Fruit fly (Drosophila melanogaster): ENCODE measurements around the gene Ccn.

DNA sequence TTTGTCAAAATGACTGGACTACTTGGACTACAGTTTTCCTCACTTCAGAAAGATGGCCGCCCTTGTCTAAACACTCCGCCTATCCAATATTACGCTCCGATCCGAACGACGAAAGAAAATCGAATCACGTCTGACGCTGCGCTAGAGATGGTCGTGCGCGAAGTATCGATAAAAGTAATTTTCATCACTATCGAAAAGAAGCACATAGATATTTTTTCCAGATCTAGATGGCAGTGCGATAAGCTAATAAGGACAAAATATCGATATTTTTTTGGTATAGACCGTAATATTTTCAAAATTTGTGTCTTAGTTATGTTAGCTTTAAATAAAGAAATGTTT is 44.9 kb upstream of the Ccn start, which contains the start of gene Pep:
- TF ChIP-seq CG8478 (optimal IDR thresholded peaks at IDR 0.05) (no peak), CTCF (optimal IDR thresholded peaks at IDR 0.05) (peak; percentile 48 to 59)

All from S2 (cell line).